Worm (Caenorhabditis elegans): ENCODE data around the gene psr-1.

- TF ChIP-seq unc-130 (tag; optimal IDR thresholded peaks at IDR 0.05) (no peak), F16B12.6 (tag; optimal IDR thresholded peaks at IDR 0.05) (no peak), lin-13 (GFP tag; optimal IDR thresholded peaks at IDR 0.05) (no peak), ztf-11 (tag; optimal IDR thresholded peaks at IDR 0.05) (no peak), lir-3 (tag; optimal IDR thresholded peaks at IDR 0.05; ENCODE audit: poor library complexity) (no peak), nhr-84 (tag; optimal IDR thresholded peaks at IDR 0.05) (no peak), blmp-1 (tag; optimal IDR thresholded peaks at IDR 0.05) (no peak), nhr-237 (tag; optimal IDR thresholded peaks at IDR 0.05) (no peak), mep-1 (tag; optimal IDR thresholded peaks at IDR 0.05) (no peak), fos-1 (tag; optimal IDR thresholded peaks at IDR 0.05) (no peak), ceh-82 (tag; optimal IDR thresholded peaks at IDR 0.05) (no peak), grh-1 (GFP tag; IDR thresholded peaks at IDR 0.05) (no peak), nhr-71 (tag; optimal IDR thresholded peaks at IDR 0.05) (no peak), tbx-2 (tag; optimal IDR thresholded peaks at IDR 0.05) (no peak)
These were observed 657 bp upstream of the psr-1 start, which contains the start of gene F29B9.5 for ce11 chrIV:4652365-4652844.
